Fruit fly (Drosophila melanogaster): ENCODE measurements around the gene Remo.

Gene Remo

DNA sequence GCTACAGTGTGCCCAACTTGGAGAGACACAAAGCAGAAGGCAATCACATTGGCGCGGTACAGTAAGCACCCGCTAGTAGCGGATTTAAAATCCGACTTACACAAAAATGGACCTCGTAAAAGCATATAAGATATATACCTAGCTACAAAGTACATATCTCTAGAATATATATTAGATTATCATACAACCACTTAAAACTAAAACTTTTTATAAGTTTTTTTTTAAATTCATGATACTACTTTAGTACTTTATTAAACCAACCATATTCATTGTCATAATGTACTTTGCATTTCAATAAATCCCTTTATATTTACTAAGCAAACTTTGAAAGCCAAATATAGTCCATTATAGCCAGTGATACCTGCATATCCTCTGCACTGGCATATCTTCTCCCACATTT is 12.7 kb upstream of the Remo start:
- no peak for TF ChIP-seq CG16863 (GFP tag; optimal IDR thresholded peaks at IDR 0.05)
- peak; percentile 57 for TF ChIP-seq dmrt11E (tag; optimal IDR thresholded peaks at IDR 0.05)
- TF ChIP-seq gsb-n (tag; optimal IDR thresholded peaks at IDR 0.05) = peak; percentile 29
- no peak; the same call in 1 of the 2 replicates for TF ChIP-seq H2.0 (GFP tag; IDR thresholded peaks at IDR 0.05)
- TF ChIP-seq CG8924 (tag; optimal IDR thresholded peaks at IDR 0.05) = peak; percentile 60
- peak; percentile 57 for TF ChIP-seq Blimp-1 (GFP tag; optimal IDR thresholded peaks at IDR 0.05)
- peak in 1 of 2 experiments; percentile 67 for TF ChIP-seq Hr51 (GFP tag; optimal IDR thresholded peaks at IDR 0.05)
- peak; percentile 48 for TF ChIP-seq vvl (GFP tag; IDR thresholded peaks at IDR 0.05)
- peak; percentile 21 for TF ChIP-seq sug (tag; optimal IDR thresholded peaks at IDR 0.05)
- peak; percentile 75 for TF ChIP-seq Oli (tag; optimal IDR thresholded peaks at IDR 0.05)
- TF ChIP-seq Six4 (GFP tag; optimal IDR thresholded peaks at IDR 0.05) = peak; percentile 33
- no peak for TF ChIP-seq CG10565 (GFP tag; optimal IDR thresholded peaks at IDR 0.05)
- TF ChIP-seq esg (GFP tag; conservative IDR thresholded peaks at IDR 0.05) = peak; percentile 31; the same call in 1 of the 2 replicates
- peak; percentile 32 for TF ChIP-seq Fer3 (tag; optimal IDR thresholded peaks at IDR 0.05)
- peak; percentile 7 for TF ChIP-seq CG1529 (GFP tag; optimal IDR thresholded peaks at IDR 0.05)
- no peak for TF ChIP-seq Dref (GFP tag; IDR thresholded peaks at IDR 0.05)
- TF ChIP-seq mirr (GFP tag; optimal IDR thresholded peaks at IDR 0.05) = no peak
- TF ChIP-seq row (GFP tag; IDR thresholded peaks at IDR 0.05) = peak; percentile 74
- peak; percentile 59 for TF ChIP-seq Sox102F (GFP tag; optimal IDR thresholded peaks at IDR 0.05)
- TF ChIP-seq Nf-YA (GFP tag; IDR thresholded peaks at IDR 0.05) = no peak
- TF ChIP-seq HHEX (GFP tag; optimal IDR thresholded peaks at IDR 0.05) = peak; percentile 21
- peak; percentile 44; the same call in 2 of the 3 replicates for TF ChIP-seq croc (GFP tag; conservative IDR thresholded peaks at IDR 0.05)
- TF ChIP-seq CG11695 (GFP tag; IDR thresholded peaks at IDR 0.05) = 0 out of 3 replicates have a peak, but pooled peaks have one; percentile 44
- peak; percentile 19 for TF ChIP-seq CG10267 (tag; optimal IDR thresholded peaks at IDR 0.05)
- TF ChIP-seq Abd-B (GFP tag; optimal IDR thresholded peaks at IDR 0.05) = peak; percentile 10
- peak; percentile 61 for TF ChIP-seq Hmr (GFP tag; optimal IDR thresholded peaks at IDR 0.05)
- no peak for TF ChIP-seq CG14014 (GFP tag; IDR thresholded peaks at IDR 0.05)
- peak; percentile 46 for TF ChIP-seq sisA (GFP tag; IDR thresholded peaks at IDR 0.05)
- TF ChIP-seq danr (GFP tag; IDR thresholded peaks at IDR 0.05) = 0 out of 2 replicates have a peak, but pooled peaks have one; percentile 12
- TF ChIP-seq org-1 (GFP tag; optimal IDR thresholded peaks at IDR 0.05) = peak; percentile 3
- peak; percentile 20 for TF ChIP-seq fd3F (GFP tag; optimal IDR thresholded peaks at IDR 0.05)
- TF ChIP-seq CG11085 (GFP tag; IDR thresholded peaks at IDR 0.05) = 0 out of 2 replicates have a peak, but pooled peaks have one; percentile 20
- no peak for TF ChIP-seq CG4282 (GFP tag; optimal IDR thresholded peaks at IDR 0.05)
- no peak for TF ChIP-seq CG11247 (GFP tag; IDR thresholded peaks at IDR 0.05)
- TF ChIP-seq Deaf1 (tag; optimal IDR thresholded peaks at IDR 0.05) = peak; percentile 18
- no peak for TF ChIP-seq btn (GFP tag; optimal IDR thresholded peaks at IDR 0.05)
- 0 out of 2 replicates have a peak, but pooled peaks have one; percentile 35 for TF ChIP-seq CG9215 (GFP tag; IDR thresholded peaks at IDR 0.05)
- TF ChIP-seq kni (GFP tag; optimal IDR thresholded peaks at IDR 0.05) = no peak
- peak; percentile 91 for TF ChIP-seq grau (tag; optimal IDR thresholded peaks at IDR 0.05)
- peak; percentile 18 for TF ChIP-seq CG13775 (GFP tag; optimal IDR thresholded peaks at IDR 0.05)
- peak; percentile 14 for TF ChIP-seq ewg (GFP tag; optimal IDR thresholded peaks at IDR 0.05)
- TF ChIP-seq CG2116 (GFP tag; optimal IDR thresholded peaks at IDR 0.05) = peak; percentile 18
- peak; percentile 29 for TF ChIP-seq CG15601 (tag; optimal IDR thresholded peaks at IDR 0.05)
- TF ChIP-seq gt (GFP tag; IDR thresholded peaks at IDR 0.05) = no peak
- no peak for TF ChIP-seq CG30431 (GFP tag; optimal IDR thresholded peaks at IDR 0.05)
- peak; percentile 45; the same call in 2 of the 3 replicates for TF ChIP-seq tgo (GFP tag; IDR thresholded peaks at IDR 0.05)
- TF ChIP-seq Dbx (GFP tag; IDR thresholded peaks at IDR 0.05) = peak; percentile 16; the same call in 1 of the 3 replicates
- peak; percentile 31; the same call in 1 of the 2 replicates for TF ChIP-seq Drgx (GFP tag; IDR thresholded peaks at IDR 0.05)
- peak; percentile 37 for TF ChIP-seq CG3407 (GFP tag; optimal IDR thresholded peaks at IDR 0.05)
- no peak for TF ChIP-seq MBD-R2 (GFP tag; IDR thresholded peaks at IDR 0.05)
